Fruit fly (Drosophila melanogaster) whole organism, embryonic: ENCODE measurements around the gene wam.
A peak's percentile ranks its signal among the peaks of the same experiment; 100 is the strongest.

ENCODE experiments used
- CG10209 ChIP-seq: fragments of 200-800 bp; sonication (Bioruptor generic); optimal IDR thresholded peaks from 3 replicates; lab custom pipeline; 2017; ENCODE audit warnings: missing biosample characterization, mild to moderate bottlenecking, missing genetic modification characterization, missing genetic modification reagents
- CG10366 ChIP-seq: fragments of 200-800 bp; sonication (Bioruptor generic); IDR thresholded peaks from 2 replicates; pipeline ENCODE4 v1.3.6; 2022; ENCODE audit warnings: missing biosample characterization, missing genetic modification characterization
- CG12236 ChIP-seq: fragments of 200-800 bp; sonication (Bioruptor generic); optimal IDR thresholded peaks from 2 replicates; lab custom pipeline; 2016; ENCODE audit warnings: missing biosample characterization, missing genetic modification characterization
- CG8290 ChIP-seq, 3 experiments: fragments of 200-800 bp; sonication (Bioruptor generic); optimal IDR thresholded peaks; 2 replicates each; lab custom pipeline; 2016 to 2019; ENCODE audit warnings: missing biosample characterization in 3 of 3, missing genetic modification characterization in 3 of 3, mild to moderate bottlenecking in 2 of 3, moderate library complexity in 1 of 3
- ara ChIP-seq: fragments of 200-800 bp; sonication (Bioruptor generic); IDR thresholded peaks from 2 replicates; pipeline ENCODE4 v1.3.6; 2022; ENCODE audit warnings: missing biosample characterization, missing genetic modification characterization
- kni ChIP-seq: fragments of 200-800 bp; sonication (Bioruptor generic); optimal IDR thresholded peaks from 3 replicates; lab custom pipeline; 2017; ENCODE audit warnings: mild to moderate bottlenecking, missing biosample characterization, missing genetic modification reagents, missing genetic modification characterization
- zen ChIP-seq: fragments of 200-800 bp; sonication (Bioruptor generic); optimal IDR thresholded peaks from 3 replicates; lab custom pipeline; 2018; ENCODE audit warnings: missing biosample characterization, mild to moderate bottlenecking, missing genetic modification characterization, moderate library complexity

dm6 chr3R:23315221-23315620, 27.4 kb upstream of the wam start:
- TF ChIP-seq zen (tag; lab: Kevin White, UChicago), result peak; percentile 49
- TF ChIP-seq kni (GFP tag; lab: Kevin White, UChicago), result peak; percentile 33
- no peak for TF ChIP-seq CG8290 (GFP tag; optimal IDR thresholded peaks at IDR 0.05; lab: Kevin White, UChicago)
- no peak for TF ChIP-seq CG8290 (tag; optimal IDR thresholded peaks at IDR 0.05; lab: Kevin White, UChicago)
- TF ChIP-seq CG10366 (GFP tag; lab: Robert Waterston, UW), result no peak
- no peak for TF ChIP-seq ara (GFP tag; lab: Robert Waterston, UW)
- TF ChIP-seq CG12236 (GFP tag; lab: Kevin White, UChicago), result no peak
- TF ChIP-seq CG10209, result no peak
